Fruit fly (Drosophila melanogaster) whole organism: ENCODE results near the gene CG34134.

Experiments used
- CG8478 ChIP-seq: fragments of >200 bp; optimal IDR thresholded peaks from 2 replicates; lab custom pipeline; 2018; ENCODE audit warnings: inconsistent platforms
- Dll ChIP-seq: fragments of >200 bp; optimal IDR thresholded peaks from 2 replicates; lab custom pipeline; 2017
- pan ChIP-seq: fragments of >200 bp; optimal IDR thresholded peaks from 2 replicates; lab custom pipeline; 2017
- usp ChIP-seq: fragments of >200 bp; optimal IDR thresholded peaks from 2 replicates; lab custom pipeline; 2017; ENCODE audit warnings: missing biosample characterization, missing genetic modification characterization, mixed read lengths

- TF ChIP-seq CG8478 (lab: Kevin White, UChicago) (no peak), Dll (lab: Kevin White, UChicago) (no peak), usp (GFP tag; lab: Kevin White, UChicago) (no peak), pan (lab: Kevin White, UChicago) (no peak)
These were observed 33.4 kb downstream of the CG34134 start for dm6 chr2L:8157166-8157565.
